Worm (Caenorhabditis elegans) whole organism, L1 larva: ENCODE measurements around the gene ZC239.4.

ENCODE experiments used
- ama-1 ChIP-seq: fragments of 150-350 bp; optimal IDR thresholded peaks from 2 replicates; lab custom pipeline; 2014
- dpl-1 ChIP-seq, 3 experiments: fragments of 150-350 bp in 2 of 3; sonication (generic microtip) in 1 of 3; optimal IDR thresholded peaks; 2 replicates each; lab custom pipeline; 2014 to 2017; ENCODE audit warnings: missing biosample characterization in 3 of 3, missing genetic modification characterization in 3 of 3, missing genetic modification reagents in 3 of 3
- elt-3 ChIP-seq, 6 experiments: fragments of 150-350 bp in 1 of 6; sonication (generic microtip); optimal IDR thresholded peaks; 2 replicates each; lab custom pipeline; 2017 to 2018; ENCODE audit warnings: missing biosample characterization in 6 of 6, missing genetic modification characterization in 6 of 6, inconsistent platforms in 1 of 6
- ets-5 ChIP-seq: fragments of 200-800 bp; sonication (Bioruptor generic); IDR thresholded peaks from 2 replicates; pipeline ENCODE4 v1.3.6; 2022; ENCODE audit warnings: missing genetic modification characterization, missing compliant biosample characterization
- hlh-4 ChIP-seq: sonication (generic microtip); optimal IDR thresholded peaks from 2 replicates; lab custom pipeline; 2016; ENCODE audit warnings: mild to moderate bottlenecking, missing genetic modification characterization, missing compliant biosample characterization
- jun-1 ChIP-seq: fragments of 150-350 bp; optimal IDR thresholded peaks from 2 replicates; lab custom pipeline; 2014; ENCODE audit warnings: missing biosample characterization, missing genetic modification reagents, missing genetic modification characterization
- lin-35 ChIP-seq, 2 experiments: fragments of 150-350 bp; optimal IDR thresholded peaks; 2 replicates each; lab custom pipeline; 2014; ENCODE audit warnings: missing biosample characterization in 2 of 2, missing genetic modification characterization in 2 of 2, missing genetic modification reagents in 2 of 2
- nhr-28 ChIP-seq: fragments of 150-350 bp; optimal IDR thresholded peaks from 2 replicates; lab custom pipeline; 2014; ENCODE audit warnings: missing biosample characterization, missing genetic modification characterization
- nhr-76 ChIP-seq: sonication (generic microtip); optimal IDR thresholded peaks from 2 replicates; lab custom pipeline; 2017; ENCODE audit warnings: missing biosample characterization, missing genetic modification characterization
- nhr-77 ChIP-seq: fragments of 150-350 bp; optimal IDR thresholded peaks from 2 replicates; lab custom pipeline; 2014; ENCODE audit warnings: missing biosample characterization, missing genetic modification characterization
- nhr-90 ChIP-seq: sonication (generic microtip); optimal IDR thresholded peaks from 2 replicates; lab custom pipeline; 2016; ENCODE audit warnings: mild to moderate bottlenecking, missing genetic modification characterization, missing compliant biosample characterization; ENCODE audit not compliant: poor library complexity
- skn-1 ChIP-seq: fragments of 150-350 bp; optimal IDR thresholded peaks from 2 replicates; lab custom pipeline; 2014; ENCODE audit warnings: missing biosample characterization, missing genetic modification characterization
- zag-1 ChIP-seq: fragments of 150-350 bp; optimal IDR thresholded peaks from 2 replicates; lab custom pipeline; 2014; ENCODE audit warnings: missing biosample characterization, missing genetic modification characterization

DNA sequence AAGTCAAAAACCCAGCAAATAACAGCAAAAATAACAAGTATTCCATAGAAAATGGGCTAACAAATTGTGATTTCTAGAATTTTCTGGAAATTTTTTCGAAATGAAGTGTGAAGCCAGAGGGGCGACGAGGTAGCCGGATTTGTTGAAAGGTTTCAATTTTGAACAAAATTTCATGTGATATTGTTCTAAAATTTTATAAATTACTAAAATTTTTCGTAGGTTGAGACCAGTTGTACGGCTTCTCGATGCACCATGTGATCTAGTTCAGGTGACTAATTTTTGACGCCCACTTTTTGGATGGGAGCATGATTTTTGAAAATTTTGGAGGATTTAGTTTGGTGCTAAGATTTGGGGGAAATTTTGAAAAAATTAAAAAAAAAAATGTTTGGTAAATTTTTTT, 45.3 kb downstream of the ZC239.4 start, which contains the start of gene gcy-19:
- TF ChIP-seq nhr-28 (tag; lab: Kevin White, UChicago) (no peak), elt-3 (tag; optimal IDR thresholded peaks at IDR 0.05; lab: Kevin White, UChicago) (no peak), nhr-77 (tag; lab: Kevin White, UChicago) (no peak), nhr-76 (tag; lab: Kevin White, UChicago) (no peak), zag-1 (tag; lab: Kevin White, UChicago) (no peak), nhr-90 (tag; lab: Kevin White, UChicago) (no peak), dpl-1 (GFP tag; optimal IDR thresholded peaks at IDR 0.05; lab: Kevin White, UChicago) (no peak), ama-1 (lab: Kevin White, UChicago) (no peak), hlh-4 (no peak), lin-35 (GFP tag; optimal IDR thresholded peaks at IDR 0.05; lab: Kevin White, UChicago) (no peak), jun-1 (tag; lab: Kevin White, UChicago) (no peak), skn-1 (no peak), ets-5 (no peak)
